Worm (Caenorhabditis elegans): ENCODE measurements around the gene sdz-33.
A peak's percentile ranks its signal among the peaks of the same experiment; 100 is the strongest.

sdz-33 gene

DNA sequence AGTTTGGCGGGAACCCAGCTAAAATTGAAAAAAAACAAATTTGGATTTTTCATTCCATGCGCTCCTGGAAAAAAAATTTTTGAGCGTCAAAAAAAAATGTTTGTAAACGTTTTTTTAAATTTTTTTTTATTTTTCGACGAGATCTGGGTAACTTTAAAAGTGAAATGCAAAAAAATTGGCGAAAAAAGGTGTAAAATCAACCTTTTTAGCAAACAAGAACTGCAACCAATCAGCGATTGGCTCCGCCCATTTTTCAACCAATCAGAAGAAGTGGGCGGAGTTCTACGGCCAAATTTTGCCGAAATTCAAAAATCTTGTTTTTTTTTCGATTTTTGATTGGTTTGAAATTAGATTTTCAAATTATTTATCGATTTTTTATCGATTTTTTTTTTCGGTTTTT is 11.8 kb upstream of the sdz-33 start:
- TF ChIP-seq aly-2 (tag; optimal IDR thresholded peaks at IDR 0.05) (no peak), ceh-28 (tag; optimal IDR thresholded peaks at IDR 0.05) (peak; percentile 3)

DNA sequence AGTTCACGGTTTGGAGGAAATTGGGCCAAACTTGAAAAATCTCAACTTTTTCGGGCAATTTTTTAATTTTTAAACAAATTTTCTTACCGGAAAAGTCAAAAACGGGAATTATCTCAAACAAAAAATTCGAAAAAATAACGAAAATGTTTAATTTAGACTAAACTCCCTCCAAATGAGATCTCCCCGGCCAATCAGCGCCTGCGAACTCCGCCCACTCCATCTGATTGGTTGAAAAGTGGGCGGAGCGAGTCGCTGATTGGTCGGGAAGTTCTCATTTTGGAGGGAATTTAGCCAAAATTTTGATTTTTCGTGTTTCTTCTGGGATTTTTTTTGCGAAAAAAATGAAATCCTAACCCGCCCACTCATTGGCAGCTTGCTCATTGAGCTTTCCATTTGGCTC is 10.6 kb upstream of the sdz-33 start:
- TF ChIP-seq snpc-4 (tag; optimal IDR thresholded peaks at IDR 0.05) (no peak), mxl-3 (GFP tag; optimal IDR thresholded peaks at IDR 0.05) (no peak), daf-16 (GFP tag; optimal IDR thresholded peaks at IDR 0.05) (no peak), daf-16 (tag; optimal IDR thresholded peaks at IDR 0.05) (no peak), ama-1 (optimal IDR thresholded peaks at IDR 0.05) (no peak), lim-7 (GFP tag; IDR thresholded peaks at IDR 0.05) (no peak), nhr-10 (tag; optimal IDR thresholded peaks at IDR 0.05) (no peak), F26F4.8 (GFP tag; conservative IDR thresholded peaks at IDR 0.05) (no peak), F37D6.2 (tag; optimal IDR thresholded peaks at IDR 0.05) (no peak), egl-27 (tag; optimal IDR thresholded peaks at IDR 0.05) (no peak)

DNA sequence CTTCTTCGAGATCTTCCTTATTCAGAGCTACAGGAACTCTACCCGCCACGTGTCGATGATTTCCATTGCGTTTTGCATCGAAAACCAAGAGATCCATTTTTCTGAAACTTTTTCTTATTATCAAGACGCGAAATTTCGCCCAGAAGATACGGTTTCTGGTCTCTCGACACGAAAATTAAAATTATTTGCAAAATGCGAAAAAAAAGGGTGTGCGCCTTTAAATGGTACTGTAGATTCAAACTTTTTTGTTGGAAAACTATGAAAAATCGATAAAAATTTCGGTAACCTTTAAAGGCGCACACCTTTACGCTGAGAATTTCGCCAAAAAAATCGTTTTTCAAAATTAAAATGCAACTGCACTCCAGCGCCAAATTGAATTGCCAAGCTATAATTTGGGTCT is 9.1 kb upstream of the sdz-33 start, which contains the start of gene tsen-2:
TSS of gene tsen-2 (minus strand) at position 101 of the 400 bp plus-strand sequence.
- TF ChIP-seq nhr-76 (tag; optimal IDR thresholded peaks at IDR 0.05) (no peak), fkh-10 (GFP tag; optimal IDR thresholded peaks at IDR 0.05) (no peak), zfp-2 (tag; optimal IDR thresholded peaks at IDR 0.05) (no peak), attf-4 (tag; optimal IDR thresholded peaks at IDR 0.05) (no peak), mes-2 (tag; optimal IDR thresholded peaks at IDR 0.05; ENCODE audit: poor library complexity, severe bottlenecking) (no peak), vab-7 (GFP tag; IDR thresholded peaks at IDR 0.05) (no peak), Y105C5A.15 (GFP tag; IDR thresholded peaks at IDR 0.05) (no peak), egl-43 (GFP tag; IDR thresholded peaks at IDR 0.05) (no peak), rbr-2 (tag; optimal IDR thresholded peaks at IDR 0.05) (no peak), hmg-1.1 (GFP tag; IDR thresholded peaks at IDR 0.05) (no peak), nhr-237 (tag; optimal IDR thresholded peaks at IDR 0.05) (no peak), dmd-6 (GFP tag; IDR thresholded peaks at IDR 0.05) (no peak), F37D6.2 (tag; optimal IDR thresholded peaks at IDR 0.05) (no peak), ces-1 (GFP tag; optimal IDR thresholded peaks at IDR 0.05) (no peak), saeg-2 (GFP tag; IDR thresholded peaks at IDR 0.05) (no peak), madf-9 (GFP tag; conservative IDR thresholded peaks at IDR 0.05) (no peak), lin-39 (tag; optimal IDR thresholded peaks at IDR 0.05) (no peak), daf-19 (GFP tag; conservative IDR thresholded peaks at IDR 0.05) (no peak), unc-62 (GFP tag; optimal IDR thresholded peaks at IDR 0.05 in 1 of 2) (no peak), unc-62 (tag; optimal IDR thresholded peaks at IDR 0.05) (no peak), hlh-30 (tag; optimal IDR thresholded peaks at IDR 0.05; ENCODE audit: insufficient read depth) (no peak)

DNA sequence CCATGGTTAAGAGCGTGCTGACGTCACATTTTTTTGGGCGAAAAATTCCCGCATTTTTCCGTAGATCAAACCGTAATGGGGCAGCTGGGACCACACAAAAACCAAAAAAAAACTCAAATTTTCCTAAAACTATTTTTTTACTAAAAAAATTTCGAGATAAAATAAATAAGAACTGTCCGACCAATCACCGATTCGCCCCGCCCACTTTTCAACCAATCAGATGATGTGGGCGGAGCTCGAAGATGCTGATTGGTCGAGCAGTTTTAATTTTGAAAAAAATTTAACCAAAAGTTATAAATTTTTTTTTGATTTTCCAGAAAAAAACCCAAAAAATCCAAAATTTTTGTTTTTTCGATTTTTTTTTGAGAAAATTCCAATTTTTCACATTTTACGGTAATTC is 7.3 kb upstream of the sdz-33 start:
- TF ChIP-seq ceh-44 (GFP tag; IDR thresholded peaks at IDR 0.05), result no peak
- no peak for TF ChIP-seq Y48G9A.11 (GFP tag; IDR thresholded peaks at IDR 0.05)
- no peak for TF ChIP-seq lir-3 (tag; optimal IDR thresholded peaks at IDR 0.05)
- no peak for TF ChIP-seq nhr-237 (tag; optimal IDR thresholded peaks at IDR 0.05)
- TF ChIP-seq aha-1 (tag), result no peak
- TF ChIP-seq ceh-62 (tag; optimal IDR thresholded peaks at IDR 0.05), result no peak
- no peak for TF ChIP-seq F44E2.7 (GFP tag; IDR thresholded peaks at IDR 0.05)
- TF ChIP-seq nhr-102 (tag; optimal IDR thresholded peaks at IDR 0.05), result no peak
- TF ChIP-seq cey-2 (tag; optimal IDR thresholded peaks at IDR 0.05; ENCODE audit: borderline replicate concordance, insufficient read depth), result no peak
- no peak for TF ChIP-seq attf-4 (tag; optimal IDR thresholded peaks at IDR 0.05)
- TF ChIP-seq nhr-10 (tag; optimal IDR thresholded peaks at IDR 0.05), result no peak

Data from whole organism, L4 larva.